Fruit fly (Drosophila melanogaster) whole organism, wandering third instar larva: ENCODE measurements around the gene TyrR.

ENCODE experiments used
- Dif ChIP-seq: fragments of 200-275, 200-300 bp; sonication (Bioruptor generic); optimal IDR thresholded peaks from 2 replicates; lab custom pipeline; 2018; ENCODE audit warnings: missing biosample characterization, missing genetic modification characterization; ENCODE audit not compliant: partially characterized antibody
- HLH106 ChIP-seq: fragments of 200-800 bp; optimal IDR thresholded peaks from 3 replicates; lab custom pipeline; 2019; ENCODE audit warnings: missing biosample characterization, mild to moderate bottlenecking, missing genetic modification characterization, moderate library complexity
- Mio ChIP-seq: sonication (Bioruptor generic); optimal IDR thresholded peaks from 2 replicates; lab custom pipeline; 2016; ENCODE audit warnings: missing biosample characterization, missing genetic modification characterization
- Myc ChIP-seq: fragments of >200 bp; optimal IDR thresholded peaks from 2 replicates; lab custom pipeline; 2017
- pan ChIP-seq: fragments of >200 bp; optimal IDR thresholded peaks from 2 replicates; lab custom pipeline; 2017
- sv ChIP-seq: fragments of 200-800 bp; sonication (Bioruptor generic); optimal IDR thresholded peaks from 3 replicates; lab custom pipeline; 2016; ENCODE audit warnings: missing biosample characterization, missing genetic modification characterization
- woc ChIP-seq: sonication (Bioruptor generic); optimal IDR thresholded peaks from 2 replicates; lab custom pipeline; 2016; ENCODE audit warnings: missing biosample characterization, mild to moderate bottlenecking, missing genetic modification characterization

DNA sequence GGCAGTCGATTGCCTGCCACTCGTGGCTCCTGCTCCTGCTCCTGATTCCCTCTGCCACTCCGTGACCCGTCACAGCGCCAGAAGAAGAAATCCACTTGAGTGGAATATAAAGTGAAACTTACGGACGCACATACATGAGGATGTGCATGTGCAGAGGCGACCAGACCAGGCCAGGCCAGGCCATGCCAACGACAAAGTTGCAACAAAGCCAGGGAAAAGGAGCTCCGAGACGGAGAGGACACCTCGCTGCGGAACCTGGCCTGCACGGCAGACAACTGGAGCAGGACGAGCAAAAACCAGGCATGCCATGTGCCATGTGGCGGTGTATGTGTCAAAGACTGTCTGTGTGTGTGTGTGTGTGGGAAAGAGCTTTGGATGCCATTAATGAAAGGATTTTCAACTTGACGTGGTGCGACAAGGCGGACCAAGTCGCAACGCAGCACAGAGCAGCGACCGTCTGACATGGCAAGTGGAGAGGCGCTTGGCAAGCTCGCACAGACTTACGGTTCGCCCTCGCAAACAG lies 53.3 kb downstream of the TyrR start:
- TF ChIP-seq pan (lab: Kevin White, UChicago) (no peak), woc (GFP tag; lab: Kevin White, UChicago) (no peak), HLH106 (tag; lab: Kevin White, UChicago) (no peak), sv (GFP tag; lab: Kevin White, UChicago) (no peak), Dif (GFP tag; lab: Kevin White, UChicago) (no peak), Mio (GFP tag; lab: Kevin White, UChicago) (no peak), Myc (lab: Kevin White, UChicago) (no peak)
